Fruit fly (Drosophila melanogaster): ENCODE results near the gene PolE1.
A peak's percentile ranks its signal among the peaks of the same experiment; 100 is the strongest.

The PolE1 gene

dm6 chr3R:23355829-23356738 lies 8.2 kb downstream of the PolE1 start, which contains the start of the genes ATPsynCF6 and Sec13 (continued):
- TF ChIP-seq CG18262 (tag; optimal IDR thresholded peaks at IDR 0.05) (peak; percentile 44), unc-4 (GFP tag; IDR thresholded peaks at IDR 0.05; ENCODE audit: partially characterized antibody) (peak; percentile 82), CG33213 (GFP tag; optimal IDR thresholded peaks at IDR 0.05) (peak; percentile 20), CG31365 (tag; optimal IDR thresholded peaks at IDR 0.05) (no peak), MBD-R2 (GFP tag; IDR thresholded peaks at IDR 0.05) (peak; percentile 30), dmrt11E (tag; optimal IDR thresholded peaks at IDR 0.05) (peak; percentile 7), CG2120 (GFP tag; optimal IDR thresholded peaks at IDR 0.05) (peak; percentile 56), CG9876 (GFP tag; optimal IDR thresholded peaks at IDR 0.05) (peak; percentile 7), CG9215 (GFP tag; IDR thresholded peaks at IDR 0.05) (peak; percentile 57), B-H2 (GFP tag; optimal IDR thresholded peaks at IDR 0.05) (no peak), CG13296 (GFP tag; optimal IDR thresholded peaks at IDR 0.05) (peak; percentile 50), CG8944 (GFP tag; optimal IDR thresholded peaks at IDR 0.05) (peak; percentile 33), CG13624 (GFP tag; optimal IDR thresholded peaks at IDR 0.05) (peak; percentile 20), scrt (GFP tag; optimal IDR thresholded peaks at IDR 0.05) (no peak), Dip3 (GFP tag; optimal IDR thresholded peaks at IDR 0.05) (no peak), YL-1 (GFP tag; optimal IDR thresholded peaks at IDR 0.05) (peak; percentile 82), mirr (GFP tag; optimal IDR thresholded peaks at IDR 0.05) (peak; percentile 1), CG10654 (GFP tag; optimal IDR thresholded peaks at IDR 0.05) (peak; percentile 9), CG11560 (tag; IDR thresholded peaks at IDR 0.05) (no peak), br (optimal IDR thresholded peaks at IDR 0.05) (no peak), klu (GFP tag; IDR thresholded peaks at IDR 0.05) (peak; percentile 46; the same call in 1 of the 2 replicates), dati (GFP tag; IDR thresholded peaks at IDR 0.05) (no peak), tap (tag; optimal IDR thresholded peaks at IDR 0.05) (peak; percentile 58), pfk (GFP tag; optimal IDR thresholded peaks at IDR 0.05) (no peak), sr (GFP tag; IDR thresholded peaks at IDR 0.05) (no peak), prd (optimal IDR thresholded peaks at IDR 0.05) (no peak), prd (GFP tag; IDR thresholded peaks at IDR 0.05) (peak; percentile 48; the same call in 1 of the 3 replicates), gro (GFP tag; optimal IDR thresholded peaks at IDR 0.05) (peak; percentile 53), fu2 (GFP tag; optimal IDR thresholded peaks at IDR 0.05) (no peak), Ets65A (GFP tag) (no peak), Lpt (GFP tag; optimal IDR thresholded peaks at IDR 0.05) (no peak), wdn (GFP tag; IDR thresholded peaks at IDR 0.05) (no peak), CG3281 (GFP tag; optimal IDR thresholded peaks at IDR 0.05) (peak; percentile 62), repo (GFP tag; optimal IDR thresholded peaks at IDR 0.05) (no peak), jumu (GFP tag; optimal IDR thresholded peaks at IDR 0.05) (no peak), CG12769 (tag; optimal IDR thresholded peaks at IDR 0.05) (no peak), cad (GFP tag; optimal IDR thresholded peaks at IDR 0.05) (no peak), CoRest (tag; optimal IDR thresholded peaks at IDR 0.05) (peak; percentile 56), CG12219 (GFP tag; optimal IDR thresholded peaks at IDR 0.05) (no peak), fru (optimal IDR thresholded peaks at IDR 0.05) (no peak), fd64A (GFP tag; optimal IDR thresholded peaks at IDR 0.05) (no peak), Dip2 (GFP tag; IDR thresholded peaks at IDR 0.05) (no peak), tup (GFP tag; optimal IDR thresholded peaks at IDR 0.05) (no peak), CG10147 (GFP tag; optimal IDR thresholded peaks at IDR 0.05) (peak; percentile 60), CG5180 (GFP tag; optimal IDR thresholded peaks at IDR 0.05) (peak; percentile 14), Deaf1 (tag; optimal IDR thresholded peaks at IDR 0.05) (peak; percentile 3), Hand (GFP tag; optimal IDR thresholded peaks at IDR 0.05) (no peak), CG4820 (GFP tag; optimal IDR thresholded peaks at IDR 0.05) (peak; percentile 71), CG9817 (tag; optimal IDR thresholded peaks at IDR 0.05) (peak; percentile 61), HLHmδ (GFP tag; optimal IDR thresholded peaks at IDR 0.05) (no peak), Spps (tag; optimal IDR thresholded peaks at IDR 0.05) (no peak)
